Fruit fly (Drosophila melanogaster) Kc167 (cell line): ENCODE measurements around the gene Dyro.

Source experiments
- Sin3A ChIP-seq: fragments of >200 bp; optimal IDR thresholded peaks from 2 replicates; lab custom pipeline; 2018; ENCODE audit warnings: missing external identifiers
- h ChIP-seq: fragments of >200 bp; optimal IDR thresholded peaks from 3 replicates; lab custom pipeline; 2018; ENCODE audit warnings: missing external identifiers
- insv ChIP-seq: fragments of >200 bp; optimal IDR thresholded peaks from 3 replicates; lab custom pipeline; 2018; ENCODE audit warnings: missing external identifiers
- psq ChIP-seq: fragments of >200 bp; optimal IDR thresholded peaks from 2 replicates; lab custom pipeline; 2017; ENCODE audit warnings: missing external identifiers
- ttk ChIP-seq: sonication (Bioruptor generic); optimal IDR thresholded peaks from 2 replicates; lab custom pipeline; 2017; ENCODE audit warnings: missing external identifiers

DNA sequence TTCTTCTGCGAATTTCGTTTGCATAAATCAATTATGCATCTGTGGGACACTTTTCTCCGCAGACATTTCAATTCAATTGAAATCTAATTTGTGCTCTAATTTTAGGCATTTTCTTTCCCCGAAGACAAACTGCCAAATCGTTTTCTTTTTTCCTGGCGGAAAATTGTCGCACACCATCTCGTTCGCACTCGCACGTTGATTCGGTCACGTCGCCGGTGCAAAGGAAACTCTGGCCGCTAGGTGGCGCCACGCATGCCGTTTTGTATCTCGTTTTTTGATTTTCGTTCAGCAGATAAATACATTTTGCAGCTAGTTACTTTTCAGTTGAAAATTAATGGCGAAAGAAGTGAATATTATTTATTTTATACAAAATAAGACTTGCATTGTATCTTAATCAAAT, 47.4 kb downstream of the Dyro start:
- TF ChIP-seq Sin3A (lab: Kevin White, UChicago) (no peak), psq (lab: Kevin White, UChicago) (no peak), insv (lab: Kevin White, UChicago) (no peak), h (lab: Kevin White, UChicago) (no peak), ttk (lab: Kevin White, UChicago) (no peak)
